Worm (Caenorhabditis elegans) whole organism, early embryonic: ENCODE measurements around the gene cest-30.

Experiments used
- B0310.2 ChIP-seq: sonication (generic microtip); optimal IDR thresholded peaks from 2 replicates; lab custom pipeline; 2016; ENCODE audit warnings: mild to moderate bottlenecking, missing genetic modification characterization, missing compliant biosample characterization
- F13C5.2 ChIP-seq: sonication (generic microtip); optimal IDR thresholded peaks from 2 replicates; lab custom pipeline; 2017; ENCODE audit warnings: mild to moderate bottlenecking, missing genetic modification characterization, inconsistent platforms, missing compliant biosample characterization
- ama-1 ChIP-seq: fragments of 150-350 bp; optimal IDR thresholded peaks from 2 replicates; lab custom pipeline; 2014
- ceh-36 ChIP-seq: sonication (generic microtip); optimal IDR thresholded peaks from 2 replicates; lab custom pipeline; 2016; ENCODE audit warnings: missing genetic modification characterization, inconsistent platforms, missing compliant biosample characterization
- ets-7 ChIP-seq: sonication (generic microtip); optimal IDR thresholded peaks from 2 replicates; lab custom pipeline; 2016; ENCODE audit warnings: missing genotype, missing genetic modification characterization, missing compliant biosample characterization
- flt-1 ChIP-seq: fragments of 200-800 bp; sonication (Bioruptor generic); IDR thresholded peaks from 2 replicates; pipeline ENCODE4 v1.3.6; 2022; ENCODE audit warnings: missing genetic modification characterization, missing compliant biosample characterization
- hnd-1 ChIP-seq: sonication (generic microtip); optimal IDR thresholded peaks from 2 replicates; lab custom pipeline; 2016; ENCODE audit warnings: missing genetic modification characterization, missing compliant biosample characterization
- pes-1 ChIP-seq: fragments of 200-800 bp; sonication (Bioruptor generic); IDR thresholded peaks from 2 replicates; pipeline ENCODE4 v1.3.6; 2022; ENCODE audit warnings: missing genetic modification reagents, missing genetic modification characterization, missing compliant biosample characterization
- sea-1 ChIP-seq: fragments of 200-800 bp; sonication (Bioruptor generic); conservative IDR thresholded peaks from 2 replicates; pipeline ENCODE4 v1.3.6; 2022; ENCODE audit warnings: missing genetic modification characterization, missing compliant biosample characterization
- tra-4 ChIP-seq: sonication (generic microtip); optimal IDR thresholded peaks from 2 replicates; lab custom pipeline; 2017; ENCODE audit warnings: missing genetic modification characterization, missing compliant biosample characterization

- TF ChIP-seq ama-1 (lab: Kevin White, UChicago) (no peak), ceh-36 (tag; lab: Kevin White, UChicago) (no peak), B0310.2 (tag; lab: Kevin White, UChicago) (no peak), hnd-1 (tag; lab: Kevin White, UChicago) (no peak), tra-4 (tag; lab: Kevin White, UChicago) (no peak), F13C5.2 (no peak), sea-1 (no peak), pes-1 (GFP tag; lab: Robert Waterston, UW) (no peak), flt-1 (GFP tag; lab: Robert Waterston, UW) (no peak), ets-7 (tag; lab: Kevin White, UChicago) (no peak)
Observed at ce11 chrV:5272034-5272433, 9.1 kb upstream of the cest-30 start.
